Worm (Caenorhabditis elegans) whole organism, mixed stage, embryonic: ENCODE measurements around the gene Y13C8A.1.
"Not testable (repeated sequence)": the region's sequence is repeated elsewhere in the genome, so short reads cannot be mapped to it uniquely, and the experiment has no call there.

ENCODE experiments used
- M03D4.4 ChIP-seq: sonication (generic microtip); optimal IDR thresholded peaks from 2 replicates; lab custom pipeline; 2017; ENCODE audit warnings: mild to moderate bottlenecking, missing genetic modification characterization, missing compliant biosample characterization
- bed-3 ChIP-seq: fragments of 200-800 bp; sonication (Bioruptor generic); optimal IDR thresholded peaks from 3 replicates; lab custom pipeline; 2018; ENCODE audit warnings: mild to moderate bottlenecking, missing genetic modification characterization, moderate library complexity, missing compliant biosample characterization
- blmp-1 ChIP-seq: fragments of 150-350 bp; optimal IDR thresholded peaks from 2 replicates; lab custom pipeline; 2014; ENCODE audit warnings: missing biosample characterization, missing genetic modification characterization
- ceh-39 ChIP-seq: fragments of 150-350 bp; optimal IDR thresholded peaks from 2 replicates; lab custom pipeline; 2014; ENCODE audit warnings: missing biosample characterization, missing genetic modification characterization
- ceh-43 ChIP-seq: fragments of 200-800 bp; sonication (Bioruptor generic); optimal IDR thresholded peaks from 2 replicates; lab custom pipeline; 2018; ENCODE audit warnings: mild to moderate bottlenecking, missing genetic modification characterization, moderate library complexity, missing compliant biosample characterization
- ceh-83 ChIP-seq: fragments of 200-800 bp; sonication (Bioruptor generic); optimal IDR thresholded peaks from 2 replicates; lab custom pipeline; 2018; ENCODE audit warnings: mild to moderate bottlenecking, missing genetic modification characterization, missing compliant biosample characterization
- ces-1 ChIP-seq: fragments of 150-350 bp; optimal IDR thresholded peaks from 2 replicates; lab custom pipeline; 2014; ENCODE audit warnings: missing biosample characterization, missing genetic modification reagents, missing genetic modification characterization
- cnd-1 ChIP-seq: fragments of 200-800 bp; sonication (Bioruptor generic); optimal IDR thresholded peaks from 2 replicates; lab custom pipeline; 2018; ENCODE audit warnings: mild to moderate bottlenecking, missing genetic modification characterization, missing compliant biosample characterization
- drap-1 ChIP-seq: fragments of 200-800 bp; sonication (Bioruptor generic); optimal IDR thresholded peaks from 3 replicates; lab custom pipeline; 2018; ENCODE audit warnings: mild to moderate bottlenecking, missing genetic modification characterization, missing compliant biosample characterization
- elt-1 ChIP-seq: sonication (generic microtip); optimal IDR thresholded peaks from 2 replicates; lab custom pipeline; 2017; ENCODE audit warnings: missing genetic modification characterization, mild to moderate bottlenecking, missing compliant biosample characterization, antibody characterized with exemption, moderate library complexity, borderline replicate concordance; ENCODE audit not compliant: insufficient read depth
- elt-3 ChIP-seq: fragments of 150-350 bp; optimal IDR thresholded peaks from 2 replicates; lab custom pipeline; 2014; ENCODE audit warnings: missing biosample characterization, missing genetic modification characterization
- flh-1 ChIP-seq: fragments of 200-800 bp; sonication (Bioruptor generic); optimal IDR thresholded peaks from 2 replicates; lab custom pipeline; 2018; ENCODE audit warnings: mild to moderate bottlenecking, missing genetic modification characterization, moderate library complexity, missing compliant biosample characterization
- ham-2 ChIP-seq: fragments of 200-800 bp; sonication (Bioruptor generic); optimal IDR thresholded peaks from 2 replicates; lab custom pipeline; 2018; ENCODE audit warnings: mild to moderate bottlenecking, missing genetic modification characterization, missing compliant biosample characterization
- hlh-1 ChIP-seq: fragments of 150-350 bp; optimal IDR thresholded peaks from 2 replicates; lab custom pipeline; 2014; ENCODE audit warnings: missing biosample characterization, missing genetic modification reagents, missing genetic modification characterization
- lin-13 ChIP-seq: fragments of 150-350 bp; optimal IDR thresholded peaks from 2 replicates; lab custom pipeline; 2014; ENCODE audit warnings: missing biosample characterization, missing genetic modification characterization
- lin-32 ChIP-seq: fragments of 200-800 bp; sonication (Bioruptor generic); optimal IDR thresholded peaks from 2 replicates; lab custom pipeline; 2018; ENCODE audit warnings: mild to moderate bottlenecking, missing genetic modification characterization, missing compliant biosample characterization
- lsy-2 ChIP-seq: fragments of 150-350 bp; optimal IDR thresholded peaks from 2 replicates; lab custom pipeline; 2014; ENCODE audit warnings: missing biosample characterization, missing genetic modification characterization
- mep-1 ChIP-seq: fragments of 150-350 bp; optimal IDR thresholded peaks from 2 replicates; lab custom pipeline; 2017; ENCODE audit warnings: missing biosample characterization, missing genetic modification reagents, missing genetic modification characterization, inconsistent platforms
- mls-2 ChIP-seq: sonication (generic microtip); optimal IDR thresholded peaks from 2 replicates; lab custom pipeline; 2016; ENCODE audit warnings: mild to moderate bottlenecking, missing genetic modification characterization, moderate library complexity, missing compliant biosample characterization
- nhr-12 ChIP-seq: fragments of 150-350 bp; optimal IDR thresholded peaks from 2 replicates; lab custom pipeline; 2014; ENCODE audit warnings: missing biosample characterization, missing genetic modification characterization
- nhr-2 ChIP-seq: fragments of 150-350 bp; optimal IDR thresholded peaks from 2 replicates; lab custom pipeline; 2014; ENCODE audit warnings: missing biosample characterization, missing genetic modification characterization
- nhr-237 ChIP-seq: fragments of 150-350 bp; optimal IDR thresholded peaks from 2 replicates; lab custom pipeline; 2014; ENCODE audit warnings: missing biosample characterization, missing genetic modification characterization
- nhr-28 ChIP-seq: fragments of 150-350 bp; optimal IDR thresholded peaks from 2 replicates; lab custom pipeline; 2014; ENCODE audit warnings: missing biosample characterization, missing genetic modification characterization
- nhr-76 ChIP-seq: sonication (generic microtip); optimal IDR thresholded peaks from 2 replicates; lab custom pipeline; 2017; ENCODE audit warnings: missing biosample characterization, missing genetic modification characterization
- pha-4 ChIP-seq: fragments of 150-350 bp; optimal IDR thresholded peaks from 2 replicates; lab custom pipeline; 2018; ENCODE audit warnings: missing biosample characterization, missing genetic modification reagents, missing genetic modification characterization
- sem-2 ChIP-seq: fragments of 200-800 bp; sonication (Bioruptor generic); optimal IDR thresholded peaks from 2 replicates; lab custom pipeline; 2018; ENCODE audit warnings: mild to moderate bottlenecking, missing genetic modification characterization, missing compliant biosample characterization
- sptf-1 ChIP-seq: sonication (generic microtip); optimal IDR thresholded peaks from 2 replicates; lab custom pipeline; 2017; ENCODE audit warnings: mild to moderate bottlenecking, missing genetic modification characterization, moderate library complexity, missing compliant biosample characterization
- tbx-8 ChIP-seq: fragments of 200-800 bp; sonication (Bioruptor generic); optimal IDR thresholded peaks from 2 replicates; lab custom pipeline; 2018; ENCODE audit warnings: mild to moderate bottlenecking, missing genetic modification characterization, moderate library complexity, missing compliant biosample characterization
- unc-120 ChIP-seq: sonication (generic microtip); optimal IDR thresholded peaks from 2 replicates; lab custom pipeline; 2017; ENCODE audit warnings: missing genetic modification characterization, missing compliant biosample characterization; ENCODE audit not compliant: poor library complexity, severe bottlenecking
- unc-39 ChIP-seq: fragments of 150-350 bp; optimal IDR thresholded peaks from 2 replicates; lab custom pipeline; 2014; ENCODE audit warnings: missing biosample characterization, missing genetic modification characterization
- unc-62 ChIP-seq: fragments of 150-350 bp; optimal IDR thresholded peaks from 2 replicates; lab custom pipeline; 2014; ENCODE audit warnings: missing biosample characterization, missing genetic modification reagents, missing genetic modification characterization
- zip-8 ChIP-seq: fragments of 150-350 bp; optimal IDR thresholded peaks from 2 replicates; lab custom pipeline; 2014; ENCODE audit warnings: missing biosample characterization, missing genetic modification characterization
- ztf-11 ChIP-seq: fragments of 150-350 bp; optimal IDR thresholded peaks from 2 replicates; lab custom pipeline; 2014; ENCODE audit warnings: missing biosample characterization, missing genetic modification characterization

Gene Y13C8A.1

DNA sequence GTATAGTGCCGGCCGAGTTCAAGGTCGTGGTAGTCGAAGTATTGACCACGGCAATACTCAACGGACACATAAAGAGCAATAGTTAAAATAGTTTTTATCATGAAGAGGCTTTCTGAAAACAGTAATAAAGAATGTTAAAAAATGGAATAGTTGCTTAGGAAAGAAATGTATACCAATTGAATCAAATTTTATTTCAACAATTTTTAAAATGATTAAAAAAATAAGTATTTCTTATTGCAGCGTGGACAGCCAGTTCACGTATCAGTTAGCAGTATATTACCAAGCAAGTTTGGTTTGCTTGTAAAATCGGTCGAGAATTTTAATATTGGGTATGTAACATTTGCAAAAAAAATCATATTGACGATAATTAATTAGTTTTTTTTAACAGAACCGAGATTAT is 30.1 kb downstream of the Y13C8A.1 start, which contains the start of gene F39F10.5:
Gene F39F10.5, minus strand, starts transcription at position 101 of the 400 bp plus-strand sequence.
- not testable (repeated sequence) for TF ChIP-seq nhr-2 (tag; lab: Kevin White, UChicago); cnd-1 (tag; lab: Kevin White, UChicago); ceh-43 (GFP tag; lab: Kevin White, UChicago)

DNA sequence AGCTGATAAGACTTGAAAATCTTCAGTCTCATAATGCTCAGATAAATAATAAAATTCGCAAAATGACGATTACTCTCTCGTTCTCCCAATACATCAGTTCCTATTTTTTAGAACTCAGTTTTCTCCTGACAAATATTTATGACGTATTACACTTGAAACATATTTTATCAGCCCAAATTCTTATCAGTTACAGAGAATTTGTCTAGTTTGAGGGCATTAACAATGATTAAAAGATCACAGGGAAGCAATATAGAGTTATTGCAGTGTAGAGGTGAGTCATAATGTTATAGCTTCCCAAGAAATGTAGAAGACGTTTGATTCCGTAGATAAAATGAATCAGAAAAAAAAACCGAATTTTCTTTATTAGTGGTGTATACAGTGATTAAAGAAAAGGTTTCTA is 35.9 kb downstream of the Y13C8A.1 start:
- TF ChIP-seq unc-62 (GFP tag; lab: Kevin White, UChicago), result no peak

DNA sequence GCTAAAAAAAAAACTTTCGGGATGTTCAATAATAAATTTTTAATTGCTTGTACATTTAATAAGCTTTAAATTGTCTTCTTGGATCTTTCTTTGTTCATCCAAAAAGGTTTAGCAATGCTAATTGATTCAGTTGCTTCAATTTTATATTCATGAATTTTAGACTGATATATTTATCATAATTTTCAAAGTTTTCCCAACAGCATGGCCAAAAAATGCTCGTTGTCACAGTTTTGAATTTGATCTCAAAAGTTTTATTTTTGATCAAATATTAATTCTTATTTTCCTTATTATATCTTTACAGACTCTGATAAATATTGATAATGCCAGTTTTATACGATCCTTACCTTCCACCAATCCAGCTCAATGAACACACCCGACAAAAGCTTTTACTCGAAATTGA is 38.0 kb downstream of the Y13C8A.1 start, which contains the start of gene fbxb-114:
Gene fbxb-114, plus strand, starts transcription at position 301 of the 400 bp plus-strand sequence.
- TF ChIP-seq unc-120 (tag; lab: Kevin White, UChicago) (no peak), tbx-8 (GFP tag; lab: Kevin White, UChicago) (no peak), nhr-2 (tag; lab: Kevin White, UChicago) (no peak), elt-3 (tag; lab: Kevin White, UChicago) (no peak), nhr-76 (no peak), ceh-39 (tag; lab: Kevin White, UChicago) (no peak), nhr-12 (no peak), sem-2 (GFP tag; lab: Kevin White, UChicago) (no peak), zip-8 (tag; lab: Kevin White, UChicago) (no peak)

DNA sequence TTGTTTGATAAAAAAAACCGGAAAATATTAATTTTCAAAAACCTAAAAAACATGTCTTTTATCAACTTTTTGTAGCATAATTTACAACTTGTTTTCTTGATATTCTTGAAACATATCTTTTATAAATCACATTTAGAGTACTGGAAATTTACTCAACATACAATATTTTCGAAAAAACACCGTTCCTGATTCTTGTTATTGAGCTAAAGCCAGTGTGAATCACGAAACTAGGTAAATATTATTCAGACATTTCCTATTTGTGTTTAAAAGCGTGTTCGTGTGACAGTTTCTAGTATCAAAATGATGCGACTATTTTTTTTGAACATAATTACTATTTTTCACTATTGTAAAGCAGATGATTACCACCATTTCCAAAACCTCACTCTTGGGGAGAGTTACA is 40.1 kb downstream of the Y13C8A.1 start, which contains the start of gene C30E1.4:
Gene C30E1.4, plus strand, starts transcription at position 301 of the 400 bp plus-strand sequence.
- TF ChIP-seq nhr-237 (tag; lab: Kevin White, UChicago) (no peak), blmp-1 (tag; lab: Kevin White, UChicago) (no peak), ceh-39 (tag; lab: Kevin White, UChicago) (no peak), pha-4 (no peak), zip-8 (tag; lab: Kevin White, UChicago) (no peak), hlh-1 (tag; lab: Kevin White, UChicago) (no peak), nhr-2 (tag; lab: Kevin White, UChicago) (no peak), unc-39 (tag; lab: Kevin White, UChicago) (no peak), M03D4.4 (tag; lab: Kevin White, UChicago) (no peak), lsy-2 (tag; lab: Kevin White, UChicago) (no peak), drap-1 (no peak), flh-1 (no peak), ceh-83 (GFP tag; lab: Kevin White, UChicago) (no peak), bed-3 (GFP tag; lab: Kevin White, UChicago) (no peak), ztf-11 (no peak)

DNA sequence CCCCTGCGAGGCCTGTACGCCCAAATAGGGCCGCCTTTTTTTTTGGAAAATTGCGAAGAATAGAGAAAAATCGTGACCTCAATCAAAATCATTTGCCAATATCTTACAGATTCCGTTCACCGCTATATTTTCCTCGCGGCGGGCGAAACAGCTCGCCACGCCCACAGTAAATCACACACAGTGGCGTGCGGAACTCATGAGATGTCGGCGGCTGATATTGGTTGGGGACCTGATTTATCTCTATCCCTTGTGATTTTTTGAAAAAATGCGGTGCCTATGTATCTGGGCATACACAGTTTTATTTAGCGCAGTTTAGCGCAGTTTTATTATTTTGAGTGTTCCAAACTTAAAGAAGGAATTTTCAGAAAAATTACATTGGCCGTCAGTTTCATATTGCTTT is 41.8 kb downstream of the Y13C8A.1 start:
- TF ChIP-seq elt-1 (tag; lab: Kevin White, UChicago) (no peak), nhr-2 (tag; lab: Kevin White, UChicago) (no peak)
- TF ChIP-seq, all 35 proteins: peak for 0

DNA sequence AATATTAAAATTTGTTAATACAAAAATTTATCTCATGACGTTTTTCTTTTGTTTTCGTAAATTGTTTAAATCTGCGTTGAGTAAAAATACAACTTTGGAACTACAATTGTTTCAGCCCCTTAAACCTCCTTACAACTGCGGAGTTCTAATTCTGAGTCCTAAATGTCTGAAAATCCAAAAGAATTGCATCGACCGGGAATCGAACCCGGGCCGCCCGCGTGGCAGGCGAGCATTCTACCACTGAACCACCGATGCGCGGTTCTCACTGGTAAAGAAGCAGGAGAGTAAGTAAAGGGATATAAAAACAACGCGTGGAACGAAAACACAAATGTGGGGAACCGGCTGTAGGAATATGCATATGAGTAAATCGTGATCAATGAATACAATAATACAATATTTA is 44.6 kb downstream of the Y13C8A.1 start:
- no peak for TF ChIP-seq nhr-76
- TF ChIP-seq hlh-1 (tag; lab: Kevin White, UChicago), result no peak
- peak; percentile 75 for TF ChIP-seq ceh-43 (GFP tag; lab: Kevin White, UChicago)
- peak; percentile 42 for TF ChIP-seq lin-32 (GFP tag; lab: Kevin White, UChicago)
- TF ChIP-seq pha-4, result no peak
- TF ChIP-seq sem-2 (GFP tag; lab: Kevin White, UChicago), result peak; percentile 83
- peak; percentile 21 for TF ChIP-seq unc-62 (GFP tag; lab: Kevin White, UChicago)
- no peak for TF ChIP-seq elt-3 (tag; lab: Kevin White, UChicago)
- TF ChIP-seq lsy-2 (tag; lab: Kevin White, UChicago), result no peak
- no peak for TF ChIP-seq ceh-39 (tag; lab: Kevin White, UChicago)
- TF ChIP-seq drap-1, result peak; percentile 86
- TF ChIP-seq bed-3 (GFP tag; lab: Kevin White, UChicago), result peak; percentile 53
- peak; percentile 58 for TF ChIP-seq tbx-8 (GFP tag; lab: Kevin White, UChicago)
- TF ChIP-seq ztf-11, result peak; percentile 6
- no peak for TF ChIP-seq ces-1
- TF ChIP-seq unc-39 (tag; lab: Kevin White, UChicago), result no peak
- TF ChIP-seq M03D4.4 (tag; lab: Kevin White, UChicago), result peak; percentile 87
- TF ChIP-seq flh-1, result peak; percentile 48
- peak; percentile 34 for TF ChIP-seq lin-13 (tag; lab: Kevin White, UChicago)
- peak; percentile 93 for TF ChIP-seq ceh-83 (GFP tag; lab: Kevin White, UChicago)
- peak; percentile 52 for TF ChIP-seq unc-120 (tag; lab: Kevin White, UChicago)
- no peak for TF ChIP-seq nhr-28 (tag; lab: Kevin White, UChicago)
- TF ChIP-seq elt-1 (tag; lab: Kevin White, UChicago), result no peak
- peak; percentile 89 for TF ChIP-seq mls-2
- TF ChIP-seq ham-2 (GFP tag; lab: Kevin White, UChicago), result peak; percentile 56
- TF ChIP-seq cnd-1 (tag; lab: Kevin White, UChicago), result peak; percentile 92
- TF ChIP-seq mep-1, result no peak
- TF ChIP-seq zip-8 (tag; lab: Kevin White, UChicago), result no peak
- TF ChIP-seq sptf-1 (tag; lab: Kevin White, UChicago), result peak; percentile 89
